Worm (Caenorhabditis elegans): ENCODE results near the gene srh-131.

Gene srh-131

DNA sequence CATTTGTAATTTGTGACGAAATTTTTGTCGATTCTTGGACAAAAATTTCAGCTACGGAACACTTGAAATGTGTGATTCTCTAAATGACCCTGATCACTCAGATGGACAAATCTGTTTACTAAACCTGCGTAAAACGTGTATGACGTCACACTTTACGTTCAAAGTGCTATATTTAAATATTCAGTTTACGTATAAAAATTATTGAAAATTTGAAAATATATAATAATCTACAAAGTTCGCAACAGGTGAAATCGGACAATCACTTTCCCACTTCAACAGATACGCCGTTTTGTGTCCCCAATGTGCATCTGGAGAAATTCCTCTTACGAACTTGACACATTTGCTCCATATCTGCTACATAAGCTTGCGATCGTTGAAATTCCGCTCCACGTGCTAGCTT lies at the start of gene srh-131:
Gene srh-131, plus strand, starts transcription at position 301 of the 400 bp plus-strand sequence.
- TF ChIP-seq dao-5 (tag; optimal IDR thresholded peaks at IDR 0.05) (no peak), W03F9.2 (tag; optimal IDR thresholded peaks at IDR 0.05) (no peak), him-1 (tag; optimal IDR thresholded peaks at IDR 0.05) (no peak)

ce11 chrV:16956229-16956628 lies 49.1 kb upstream of the srh-131 start, which contains the start of gene clec-239:
TSS of gene clec-239 (plus strand) at chrV:16956529.
- TF ChIP-seq W03F9.2 (tag; optimal IDR thresholded peaks at IDR 0.05): no peak
- TF ChIP-seq dao-5 (tag; optimal IDR thresholded peaks at IDR 0.05): no peak
- TF ChIP-seq him-1 (tag; optimal IDR thresholded peaks at IDR 0.05): no peak

ce11 chrV:16958975-16959374 lies 46.3 kb upstream of the srh-131 start:
- TF ChIP-seq dao-5 (tag; optimal IDR thresholded peaks at IDR 0.05) (no peak), him-1 (tag; optimal IDR thresholded peaks at IDR 0.05) (no peak), W03F9.2 (tag; optimal IDR thresholded peaks at IDR 0.05) (no peak)

- TF ChIP-seq W03F9.2 (tag; optimal IDR thresholded peaks at IDR 0.05): peak; percentile 86
- TF ChIP-seq him-1 (tag; optimal IDR thresholded peaks at IDR 0.05): no peak
- TF ChIP-seq dao-5 (tag; optimal IDR thresholded peaks at IDR 0.05): no peak
Observed at ce11 chrV:16965655-16966054, 39.6 kb upstream of the srh-131 start, which contains the start of gene efl-1. TSS of gene efl-1 (minus strand) at chrV:16965675.

DNA sequence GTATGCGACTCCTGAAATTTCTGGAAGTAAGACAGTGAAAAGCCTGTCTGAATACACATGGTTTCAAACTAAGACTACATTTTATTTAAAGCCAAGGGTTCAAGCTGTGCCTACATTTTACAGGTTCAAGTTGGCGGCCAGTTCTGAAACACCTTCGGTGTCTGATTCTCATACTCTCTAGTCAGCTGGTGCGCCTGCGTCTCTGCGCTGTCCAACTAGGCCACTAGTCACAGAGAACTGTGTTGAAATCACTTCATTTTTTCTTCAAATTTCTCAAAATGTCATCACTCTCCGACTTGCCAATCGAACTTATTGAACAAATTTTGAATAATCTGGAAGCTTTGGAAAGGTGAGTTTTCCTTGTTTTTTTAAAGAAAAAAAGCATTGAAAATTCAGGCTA lies 38.7 kb upstream of the srh-131 start, which contains the start of gene fbxa-90:
Gene fbxa-90, plus strand, starts transcription at position 179 of the 400 bp plus-strand sequence.
- TF ChIP-seq W03F9.2 (tag; optimal IDR thresholded peaks at IDR 0.05) (no peak), dao-5 (tag; optimal IDR thresholded peaks at IDR 0.05) (no peak), him-1 (tag; optimal IDR thresholded peaks at IDR 0.05) (no peak)

- TF ChIP-seq him-1 (tag; optimal IDR thresholded peaks at IDR 0.05) (no peak), W03F9.2 (tag; optimal IDR thresholded peaks at IDR 0.05) (no peak), dao-5 (tag; optimal IDR thresholded peaks at IDR 0.05) (no peak)
Observed at ce11 chrV:16972134-16972533, 33.2 kb upstream of the srh-131 start, which contains the start of gene srh-119. TSS of gene srh-119 (plus strand) at chrV:16972434.

- TF ChIP-seq W03F9.2 (tag; optimal IDR thresholded peaks at IDR 0.05) (no peak), dao-5 (tag; optimal IDR thresholded peaks at IDR 0.05) (no peak), him-1 (tag; optimal IDR thresholded peaks at IDR 0.05) (no peak)
Observed at ce11 chrV:16973338-16973737, 32.0 kb upstream of the srh-131 start.

DNA sequence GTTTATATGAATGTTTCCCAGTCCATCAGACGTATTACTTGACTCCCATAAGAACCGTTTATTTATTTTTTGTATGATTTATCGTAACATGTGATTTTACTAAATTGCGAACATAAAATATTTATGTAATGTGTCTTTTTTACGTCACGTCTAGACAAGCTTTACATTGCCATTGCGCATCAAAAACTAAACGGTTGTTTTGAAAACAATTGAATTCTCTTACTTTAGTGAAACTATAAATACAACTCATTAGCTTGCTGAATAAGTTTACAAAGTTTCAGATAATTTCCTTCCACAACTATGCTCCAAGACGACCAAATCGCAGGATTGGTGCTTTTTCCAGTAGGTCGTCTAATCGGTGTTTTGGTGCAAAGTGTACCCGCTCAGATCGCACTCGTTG lies 30.4 kb upstream of the srh-131 start, which contains the start of gene srx-54:
Gene srx-54, plus strand, starts transcription at position 301 of the 400 bp plus-strand sequence.
- TF ChIP-seq him-1 (tag; optimal IDR thresholded peaks at IDR 0.05): no peak
- no peak for TF ChIP-seq W03F9.2 (tag; optimal IDR thresholded peaks at IDR 0.05)
- no peak for TF ChIP-seq dao-5 (tag; optimal IDR thresholded peaks at IDR 0.05)

ce11 chrV:16980368-16980767 lies 24.9 kb upstream of the srh-131 start, which contains the start of gene srz-54:
TSS of gene srz-54 (plus strand) at chrV:16980668.
- TF ChIP-seq W03F9.2 (tag; optimal IDR thresholded peaks at IDR 0.05) (no peak), dao-5 (tag; optimal IDR thresholded peaks at IDR 0.05) (no peak), him-1 (tag; optimal IDR thresholded peaks at IDR 0.05) (no peak)

ce11 chrV:16987035-16987434 lies 18.3 kb upstream of the srh-131 start, which contains the start of gene Y102A5C.40:
TSS of gene Y102A5C.40 (minus strand) at chrV:16987135.
- TF ChIP-seq dao-5 (tag; optimal IDR thresholded peaks at IDR 0.05) (no peak), W03F9.2 (tag; optimal IDR thresholded peaks at IDR 0.05) (no peak), him-1 (tag; optimal IDR thresholded peaks at IDR 0.05) (no peak)

DNA sequence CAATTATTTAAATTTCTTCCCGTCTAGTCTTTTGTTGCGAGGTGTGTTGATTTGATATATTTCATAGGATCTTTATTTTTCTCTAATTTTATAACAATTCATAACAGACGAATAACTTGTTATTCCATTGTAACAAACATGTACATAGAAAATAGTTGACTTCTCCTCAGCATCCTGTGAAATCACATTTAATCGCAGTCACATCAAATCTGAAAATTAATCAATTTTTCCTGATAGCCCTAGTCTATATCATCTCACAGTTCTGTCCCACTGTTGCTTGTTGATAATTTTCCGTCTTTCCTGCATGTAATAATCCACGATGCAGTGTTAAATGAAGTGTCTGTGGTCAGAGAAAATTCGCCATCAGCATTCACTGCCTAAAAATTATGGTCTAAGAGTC lies 17.5 kb upstream of the srh-131 start:
- TF ChIP-seq him-1 (tag; optimal IDR thresholded peaks at IDR 0.05): no peak
- TF ChIP-seq dao-5 (tag; optimal IDR thresholded peaks at IDR 0.05): no peak
- no peak for TF ChIP-seq W03F9.2 (tag; optimal IDR thresholded peaks at IDR 0.05)

DNA sequence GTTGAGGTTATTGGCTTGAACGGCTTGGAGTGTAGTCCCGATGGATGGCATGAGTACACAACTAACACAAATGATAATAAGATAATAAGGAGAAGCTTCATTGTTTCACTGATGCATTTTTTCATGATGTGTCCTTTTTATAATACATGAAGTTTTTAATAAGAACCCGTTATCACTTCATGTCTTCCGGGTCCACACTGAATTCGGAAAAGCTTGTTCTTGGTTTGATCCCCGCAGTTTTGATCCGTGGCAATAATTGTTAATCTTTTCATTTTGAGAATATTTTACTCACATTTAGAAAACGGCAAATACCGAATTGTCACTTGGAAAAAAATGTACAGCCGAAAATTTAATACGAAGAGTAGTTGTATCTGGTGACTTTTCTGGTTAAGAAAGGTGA lies 16.7 kb upstream of the srh-131 start, which contains the start of gene Y102A5C.27:
Gene Y102A5C.27, minus strand, starts transcription at position 101 of the 400 bp plus-strand sequence.
- no peak for TF ChIP-seq dao-5 (tag; optimal IDR thresholded peaks at IDR 0.05)
- TF ChIP-seq him-1 (tag; optimal IDR thresholded peaks at IDR 0.05): no peak
- TF ChIP-seq W03F9.2 (tag; optimal IDR thresholded peaks at IDR 0.05): no peak

ce11 chrV:16991734-16992133 lies 13.6 kb upstream of the srh-131 start, which contains the start of gene srz-95:
TSS of gene srz-95 (plus strand) at chrV:16992034.
- TF ChIP-seq W03F9.2 (tag; optimal IDR thresholded peaks at IDR 0.05) (no peak), him-1 (tag; optimal IDR thresholded peaks at IDR 0.05) (no peak), dao-5 (tag; optimal IDR thresholded peaks at IDR 0.05) (no peak)

DNA sequence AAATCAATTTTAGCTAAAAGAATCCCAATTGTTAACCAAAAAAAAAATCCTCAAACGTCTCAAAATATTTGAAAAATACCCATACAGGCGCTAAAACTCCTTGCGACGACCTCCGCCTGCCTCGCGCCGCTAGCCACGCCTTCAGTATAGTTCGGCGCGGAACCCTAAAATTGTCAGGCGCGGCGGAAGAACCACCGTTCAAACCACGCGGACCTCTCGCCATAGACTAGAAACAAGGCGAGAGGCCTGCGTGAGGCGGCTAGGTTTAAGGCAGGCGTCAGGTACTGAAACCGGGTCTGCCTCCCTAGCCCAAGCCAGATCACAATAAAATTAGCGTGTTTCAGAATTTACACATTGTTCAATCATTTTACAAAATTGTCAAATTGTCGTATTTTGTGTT lies 12.9 kb upstream of the srh-131 start:
- no peak for TF ChIP-seq W03F9.2 (tag; optimal IDR thresholded peaks at IDR 0.05)
- no peak for TF ChIP-seq him-1 (tag; optimal IDR thresholded peaks at IDR 0.05)
- TF ChIP-seq dao-5 (tag; optimal IDR thresholded peaks at IDR 0.05): no peak

DNA sequence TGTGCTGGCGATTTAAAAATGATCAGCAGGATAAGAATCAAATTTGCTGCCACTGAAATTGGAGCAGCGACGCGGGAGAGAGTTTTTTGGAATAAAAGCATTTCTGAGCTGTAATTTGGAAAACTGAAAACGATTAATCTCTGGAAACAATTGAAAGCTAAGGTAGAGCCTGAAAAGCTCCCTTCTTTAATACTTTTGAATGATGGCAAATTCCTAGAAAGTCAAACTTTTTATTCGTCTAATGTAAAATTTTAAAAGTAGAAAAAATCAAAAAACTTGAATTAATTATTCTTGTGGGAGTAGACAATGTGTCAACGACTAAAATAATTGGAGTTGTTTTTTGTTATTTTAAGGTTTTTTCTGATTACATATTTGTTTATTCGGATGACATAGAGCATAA lies 5.1 kb upstream of the srh-131 start, which contains the start of gene str-217:
Gene str-217, minus strand, starts transcription at position 101 of the 400 bp plus-strand sequence.
- TF ChIP-seq W03F9.2 (tag; optimal IDR thresholded peaks at IDR 0.05): no peak
- no peak for TF ChIP-seq him-1 (tag; optimal IDR thresholded peaks at IDR 0.05)
- TF ChIP-seq dao-5 (tag; optimal IDR thresholded peaks at IDR 0.05): no peak

All from whole organism, L4/young adult.